Fruit fly (Drosophila melanogaster) whole organism, adult: ENCODE data around the gene CG14659.

Experiments used
- CG11617 ChIP-seq: fragments of 200-800 bp; sonication (Bioruptor generic); optimal IDR thresholded peaks from 2 replicates; lab custom pipeline; 2017; ENCODE audit warnings: mild to moderate bottlenecking, missing biosample characterization, missing genetic modification reagents, missing genetic modification characterization
- CG12768 ChIP-seq: fragments of 200-800 bp; sonication (Bioruptor generic); optimal IDR thresholded peaks from 2 replicates; lab custom pipeline; 2017; ENCODE audit warnings: missing biosample characterization, missing genetic modification characterization, mild to moderate bottlenecking, moderate library complexity, missing genetic modification reagents
- CG14711 ChIP-seq: fragments of 200-800 bp; sonication (Bioruptor generic); optimal IDR thresholded peaks from 2 replicates; lab custom pipeline; 2018; ENCODE audit warnings: missing biosample characterization, mild to moderate bottlenecking, missing genetic modification characterization, moderate library complexity
- CG1620 ChIP-seq: fragments of 200-800 bp; sonication (Bioruptor generic); optimal IDR thresholded peaks from 2 replicates; lab custom pipeline; 2016; ENCODE audit warnings: missing biosample characterization, missing genetic modification characterization
- CG33017 ChIP-seq: fragments of 200-800 bp; sonication (Bioruptor generic); optimal IDR thresholded peaks from 2 replicates; lab custom pipeline; 2018; ENCODE audit warnings: missing biosample characterization, mild to moderate bottlenecking, missing genetic modification characterization, moderate library complexity
- CG5204 ChIP-seq: fragments of 200-800 bp; sonication (Bioruptor generic); optimal IDR thresholded peaks from 2 replicates; lab custom pipeline; 2016; ENCODE audit warnings: missing biosample characterization, missing genetic modification characterization
- CG7045 ChIP-seq: fragments of 200-800 bp; sonication (Bioruptor generic); optimal IDR thresholded peaks from 2 replicates; lab custom pipeline; 2017; ENCODE audit warnings: missing biosample characterization, mild to moderate bottlenecking, missing genetic modification characterization
- CG7101 ChIP-seq: fragments of 200-800 bp; sonication (Bioruptor generic); optimal IDR thresholded peaks from 2 replicates; lab custom pipeline; 2018; ENCODE audit warnings: missing biosample characterization, mild to moderate bottlenecking, missing genetic modification characterization, moderate library complexity
- Clk ChIP-seq: fragments of 200-800 bp; sonication (Bioruptor generic); optimal IDR thresholded peaks from 2 replicates; lab custom pipeline; 2017; ENCODE audit warnings: missing biosample characterization, missing genetic modification characterization
- Crg-1 ChIP-seq: fragments of 200-800 bp; sonication (Bioruptor generic); optimal IDR thresholded peaks from 2 replicates; lab custom pipeline; 2016; ENCODE audit warnings: missing biosample characterization, missing genetic modification characterization
- Hr96 ChIP-seq: fragments of 200-800 bp; sonication (Bioruptor generic); optimal IDR thresholded peaks from 2 replicates; lab custom pipeline; 2016; ENCODE audit warnings: missing biosample characterization, missing genetic modification characterization
- Mnt ChIP-seq: fragments of 200-800 bp; sonication (Bioruptor generic); optimal IDR thresholded peaks from 2 replicates; lab custom pipeline; 2016; ENCODE audit warnings: missing biosample characterization, mild to moderate bottlenecking, missing genetic modification characterization
- bab1 ChIP-seq: fragments of 200-800 bp; sonication (Bioruptor generic); optimal IDR thresholded peaks from 3 replicates; lab custom pipeline; 2019; ENCODE audit warnings: missing biosample characterization, mild to moderate bottlenecking, missing genetic modification characterization, moderate library complexity
- cic ChIP-seq: fragments of 200-800 bp; sonication (Bioruptor generic); optimal IDR thresholded peaks from 2 replicates; lab custom pipeline; 2017; ENCODE audit warnings: missing biosample characterization, mild to moderate bottlenecking, missing genetic modification characterization, moderate library complexity
- cnc ChIP-seq, 2 experiments: fragments of >200 bp; optimal IDR thresholded peaks; 2 replicates each; lab custom pipeline; 2017
- kay ChIP-seq: fragments of 200-800 bp; sonication (Bioruptor generic); peaks from one replicate; lab custom pipeline; 2016; ENCODE audit warnings: missing biosample characterization, missing genetic modification characterization, borderline replicate concordance
- ovo ChIP-seq: fragments of 200-800 bp; sonication (Bioruptor generic); optimal IDR thresholded peaks from 2 replicates; lab custom pipeline; 2016; ENCODE audit warnings: missing biosample characterization, missing genetic modification characterization
- pad ChIP-seq: fragments of 200-800 bp; sonication (Bioruptor generic); optimal IDR thresholded peaks from 3 replicates; lab custom pipeline; 2017; ENCODE audit warnings: missing biosample characterization, missing genetic modification characterization, mild to moderate bottlenecking, moderate library complexity, missing genetic modification reagents
- tj ChIP-seq: fragments of 200-800 bp; sonication (Bioruptor generic); optimal IDR thresholded peaks from 3 replicates; lab custom pipeline; 2017; ENCODE audit warnings: missing biosample characterization, mild to moderate bottlenecking, missing genetic modification characterization, moderate library complexity
- toe ChIP-seq: fragments of 200-800 bp; sonication (Bioruptor generic); optimal IDR thresholded peaks from 2 replicates; lab custom pipeline; 2016; ENCODE audit warnings: missing biosample characterization, missing genetic modification characterization

CG14659 gene

dm6 chr3R:4852373-4852860 lies 21.3 kb upstream of the CG14659 start, which contains the start of gene opa:
TSS of gene opa (plus strand) at chr3R:4852813.
- peak; percentile 75 for TF ChIP-seq pad (GFP tag; lab: Kevin White, UChicago)
- no peak for TF ChIP-seq tj (GFP tag; lab: Kevin White, UChicago)
- TF ChIP-seq Crg-1 (GFP tag; lab: Kevin White, UChicago): no peak
- no peak for TF ChIP-seq CG12768 (GFP tag; lab: Kevin White, UChicago)
- no peak for TF ChIP-seq CG7045 (GFP tag; lab: Kevin White, UChicago)
- no peak for TF ChIP-seq Mnt (GFP tag; lab: Kevin White, UChicago)
- TF ChIP-seq CG14711 (tag; lab: Kevin White, UChicago): peak; percentile 47

dm6 chr3R:4849035-4849656 lies 18.0 kb upstream of the CG14659 start:
- no peak for TF ChIP-seq CG7101 (tag; lab: Kevin White, UChicago)

- no peak for TF ChIP-seq CG5204 (GFP tag; lab: Kevin White, UChicago)
- TF ChIP-seq CG14711 (tag; lab: Kevin White, UChicago): no peak
- no peak for TF ChIP-seq Hr96 (GFP tag; lab: Kevin White, UChicago)
- TF ChIP-seq Clk: no peak
Measured at dm6 chr3R:4847388-4847787, 16.3 kb upstream of the CG14659 start.

- no peak for TF ChIP-seq toe (GFP tag; lab: Kevin White, UChicago)
- no peak for TF ChIP-seq CG1620 (GFP tag; lab: Kevin White, UChicago)
- TF ChIP-seq CG11617 (GFP tag; lab: Kevin White, UChicago): no peak
- TF ChIP-seq cnc (optimal IDR thresholded peaks at IDR 0.05; lab: Kevin White, UChicago): no peak
- no peak for TF ChIP-seq CG12768 (GFP tag; lab: Kevin White, UChicago)
- TF ChIP-seq ovo (GFP tag; lab: Kevin White, UChicago): no peak
- TF ChIP-seq CG33017 (tag; lab: Kevin White, UChicago): no peak
- no peak for TF ChIP-seq Mnt (GFP tag; lab: Kevin White, UChicago)
- TF ChIP-seq CG7101 (tag; lab: Kevin White, UChicago): no peak
- no peak for TF ChIP-seq CG14711 (tag; lab: Kevin White, UChicago)
- no peak for TF ChIP-seq Clk
- no peak for TF ChIP-seq cic
- TF ChIP-seq bab1 (GFP tag; lab: Kevin White, UChicago): no peak
Measured at dm6 chr3R:4846787-4847186, 15.7 kb upstream of the CG14659 start.

- no peak for TF ChIP-seq Mnt (GFP tag; lab: Kevin White, UChicago)
- TF ChIP-seq cnc (optimal IDR thresholded peaks at IDR 0.05; lab: Kevin White, UChicago): no peak
- no peak for TF ChIP-seq tj (GFP tag; lab: Kevin White, UChicago)
- no peak for TF ChIP-seq bab1 (GFP tag; lab: Kevin White, UChicago)
- TF ChIP-seq CG7101 (tag; lab: Kevin White, UChicago): no peak
- TF ChIP-seq CG11617 (GFP tag; lab: Kevin White, UChicago): no peak
- TF ChIP-seq Crg-1 (GFP tag; lab: Kevin White, UChicago): no peak
- no peak for TF ChIP-seq CG1620 (GFP tag; lab: Kevin White, UChicago)
- no peak for TF ChIP-seq CG33017 (tag; lab: Kevin White, UChicago)
- no peak for TF ChIP-seq Hr96 (GFP tag; lab: Kevin White, UChicago)
- no peak for TF ChIP-seq Clk
Measured at dm6 chr3R:4846194-4846593, 15.1 kb upstream of the CG14659 start.

- TF ChIP-seq Hr96 (GFP tag; lab: Kevin White, UChicago) (no peak), Mnt (GFP tag; lab: Kevin White, UChicago) (no peak), CG7045 (GFP tag; lab: Kevin White, UChicago) (no peak), CG11617 (GFP tag; lab: Kevin White, UChicago) (no peak), bab1 (GFP tag; lab: Kevin White, UChicago) (no peak), pad (GFP tag; lab: Kevin White, UChicago) (no peak), CG5204 (GFP tag; lab: Kevin White, UChicago) (no peak), Crg-1 (GFP tag; lab: Kevin White, UChicago) (no peak), CG7101 (tag; lab: Kevin White, UChicago) (no peak)
Measured at dm6 chr3R:4845353-4845752, 14.3 kb upstream of the CG14659 start.

- TF ChIP-seq CG33017 (tag; lab: Kevin White, UChicago) (no peak), CG14711 (tag; lab: Kevin White, UChicago) (no peak), CG12768 (GFP tag; lab: Kevin White, UChicago) (no peak), Hr96 (GFP tag; lab: Kevin White, UChicago) (no peak), bab1 (GFP tag; lab: Kevin White, UChicago) (no peak), pad (GFP tag; lab: Kevin White, UChicago) (no peak), tj (GFP tag; lab: Kevin White, UChicago) (no peak), CG11617 (GFP tag; lab: Kevin White, UChicago) (no peak), CG7101 (tag; lab: Kevin White, UChicago) (no peak), CG1620 (GFP tag; lab: Kevin White, UChicago) (no peak), cnc (optimal IDR thresholded peaks at IDR 0.05; lab: Kevin White, UChicago) (no peak), kay (no peak), Mnt (GFP tag; lab: Kevin White, UChicago) (no peak), toe (GFP tag; lab: Kevin White, UChicago) (no peak), Clk (no peak), CG5204 (GFP tag; lab: Kevin White, UChicago) (no peak), ovo (GFP tag; lab: Kevin White, UChicago) (no peak), cic (no peak), CG7045 (GFP tag; lab: Kevin White, UChicago) (no peak), Crg-1 (GFP tag; lab: Kevin White, UChicago) (no peak)
Measured at dm6 chr3R:4842958-4843357, 11.9 kb upstream of the CG14659 start.
